Worm (Caenorhabditis elegans) whole organism, L2 larva: ENCODE measurements around the gene C15H7.4.

Experiments
- unc-39 ChIP-seq: fragments of 150-350 bp; optimal IDR thresholded peaks from 2 replicates; lab custom pipeline; 2014; ENCODE audit warnings: missing biosample characterization, missing genetic modification characterization
- ztf-11 ChIP-seq: sonication (generic microtip); optimal IDR thresholded peaks from 2 replicates; lab custom pipeline; 2017; ENCODE audit warnings: missing biosample characterization, missing genetic modification characterization

- TF ChIP-seq ztf-11 (tag; lab: Kevin White, UChicago) (no peak), unc-39 (no peak)
Measured at ce11 chrIII:9689377-9689776, 33.7 kb upstream of the C15H7.4 start.
